Worm (Caenorhabditis elegans) whole organism, L1 larva: ENCODE measurements around the gene T10C6.7.

Experiments used
- C04F5.9 ChIP-seq: sonication (generic microtip); optimal IDR thresholded peaks from 2 replicates; lab custom pipeline; 2016; ENCODE audit warnings: missing genetic modification characterization, missing compliant biosample characterization
- F16B12.6 ChIP-seq: fragments of 150-350 bp; optimal IDR thresholded peaks from 2 replicates; lab custom pipeline; 2014; ENCODE audit warnings: missing biosample characterization, missing genetic modification characterization
- aha-1 ChIP-seq: fragments of 150-350 bp; optimal IDR thresholded peaks from 2 replicates; lab custom pipeline; 2014; ENCODE audit warnings: missing biosample characterization, missing genetic modification characterization
- alr-1 ChIP-seq: fragments of 200-800 bp; sonication (Bioruptor generic); optimal IDR thresholded peaks from 2 replicates; lab custom pipeline; 2018; ENCODE audit warnings: borderline replicate concordance, mild to moderate bottlenecking, missing genetic modification characterization, missing compliant biosample characterization
- ama-1 ChIP-seq: fragments of 150-350 bp; optimal IDR thresholded peaks from 2 replicates; lab custom pipeline; 2014
- ceh-90 ChIP-seq: sonication (generic microtip); optimal IDR thresholded peaks from 2 replicates; lab custom pipeline; 2016; ENCODE audit warnings: missing genetic modification characterization, missing compliant biosample characterization
- dsc-1 ChIP-seq: sonication (generic microtip); optimal IDR thresholded peaks from 2 replicates; lab custom pipeline; 2016; ENCODE audit warnings: mild to moderate bottlenecking, missing genetic modification characterization, missing compliant biosample characterization
- efl-1 ChIP-seq, 4 experiments: fragments of 150-350 bp; optimal IDR thresholded peaks in 3 of 4; peaks in 1 of 4; 1 replicate in 1 of 4; 2 replicates in 3 of 4; lab custom pipeline; 2014; ENCODE audit warnings: missing biosample characterization in 2 of 4, missing genetic modification characterization in 2 of 4, missing genetic modification reagents in 2 of 4
- efl-3 ChIP-seq: fragments of 200-800 bp; sonication (Bioruptor generic); optimal IDR thresholded peaks from 2 replicates; lab custom pipeline; 2018; ENCODE audit warnings: mild to moderate bottlenecking, missing genetic modification characterization, missing compliant biosample characterization
- egl-13 ChIP-seq: sonication (generic microtip); optimal IDR thresholded peaks from 2 replicates; lab custom pipeline; 2016; ENCODE audit warnings: missing genotype, missing genetic modification reagents, missing genetic modification characterization, missing compliant biosample characterization
- egl-27 ChIP-seq, 2 experiments: fragments of 150-350 bp in 1 of 2; sonication (generic microtip); optimal IDR thresholded peaks; 3 replicates each; lab custom pipeline; 2017 to 2018; ENCODE audit warnings: missing biosample characterization in 2 of 2, missing genetic modification characterization in 2 of 2, missing genetic modification reagents in 2 of 2
- elt-3 ChIP-seq, 6 experiments: fragments of 150-350 bp in 1 of 6; sonication (generic microtip); optimal IDR thresholded peaks; 2 replicates each; lab custom pipeline; 2017 to 2018; ENCODE audit warnings: missing biosample characterization in 6 of 6, missing genetic modification characterization in 6 of 6, inconsistent platforms in 1 of 6
- fkh-4 ChIP-seq: sonication (generic microtip); optimal IDR thresholded peaks from 2 replicates; lab custom pipeline; 2016; ENCODE audit warnings: missing compliant biosample characterization, missing genetic modification characterization, borderline replicate concordance
- fkh-8 ChIP-seq: sonication (generic microtip); optimal IDR thresholded peaks from 2 replicates; lab custom pipeline; 2016; ENCODE audit warnings: mild to moderate bottlenecking, missing genetic modification characterization, missing compliant biosample characterization
- hpl-2 ChIP-seq: fragments of 150-350 bp; optimal IDR thresholded peaks from 2 replicates; lab custom pipeline; 2014; ENCODE audit warnings: missing biosample characterization, missing genetic modification reagents, missing genetic modification characterization
- jun-1 ChIP-seq: fragments of 150-350 bp; optimal IDR thresholded peaks from 2 replicates; lab custom pipeline; 2014; ENCODE audit warnings: missing biosample characterization, missing genetic modification reagents, missing genetic modification characterization
- lin-13 ChIP-seq: fragments of 150-350 bp; optimal IDR thresholded peaks from 2 replicates; lab custom pipeline; 2014; ENCODE audit warnings: missing biosample characterization, missing genetic modification reagents, missing genetic modification characterization
- lin-14 ChIP-seq: fragments of 200-800 bp; sonication (Bioruptor generic); optimal IDR thresholded peaks from 2 replicates; lab custom pipeline; 2018; ENCODE audit warnings: mild to moderate bottlenecking, missing genetic modification characterization, moderate library complexity, missing compliant biosample characterization
- lin-39 ChIP-seq: fragments of 150-350 bp; optimal IDR thresholded peaks from 2 replicates; lab custom pipeline; 2014; ENCODE audit warnings: missing biosample characterization, missing genetic modification reagents, missing genetic modification characterization
- mab-9 ChIP-seq: fragments of 200-800 bp; sonication (Bioruptor generic); IDR thresholded peaks from 2 replicates; pipeline ENCODE4 v1.3.6; 2022; ENCODE audit warnings: missing genetic modification reagents, missing genetic modification characterization, missing compliant biosample characterization
- nhr-12 ChIP-seq: sonication (generic microtip); optimal IDR thresholded peaks from 2 replicates; lab custom pipeline; 2017; ENCODE audit warnings: missing biosample characterization, missing genetic modification characterization
- nhr-19 ChIP-seq: fragments of 200-800 bp; sonication (Bioruptor generic); conservative IDR thresholded peaks from 2 replicates; pipeline ENCODE4 v1.3.6; 2022; ENCODE audit warnings: missing genetic modification characterization, missing compliant biosample characterization
- nhr-28 ChIP-seq: fragments of 150-350 bp; optimal IDR thresholded peaks from 2 replicates; lab custom pipeline; 2014; ENCODE audit warnings: missing biosample characterization, missing genetic modification characterization
- nhr-84 ChIP-seq: sonication (generic microtip); optimal IDR thresholded peaks from 2 replicates; lab custom pipeline; 2017; ENCODE audit warnings: missing biosample characterization, missing genetic modification characterization
- nhr-85 ChIP-seq: sonication (generic microtip); peaks from one replicate; lab custom pipeline; 2016; ENCODE audit warnings: missing genetic modification characterization, inconsistent platforms, missing compliant biosample characterization
- pax-3 ChIP-seq: fragments of 200-800 bp; sonication (Bioruptor generic); optimal IDR thresholded peaks from 2 replicates; lab custom pipeline; 2018; ENCODE audit warnings: mild to moderate bottlenecking, missing genetic modification characterization, moderate library complexity, missing compliant biosample characterization
- pqm-1 ChIP-seq: sonication (generic microtip); optimal IDR thresholded peaks from 3 replicates; lab custom pipeline; 2017; ENCODE audit warnings: missing biosample characterization, missing genetic modification characterization
- snpc-4 ChIP-seq: fragments of 150-350 bp; optimal IDR thresholded peaks from 2 replicates; lab custom pipeline; 2014; ENCODE audit warnings: missing biosample characterization, missing genetic modification characterization
- snu-23 ChIP-seq: sonication (generic microtip); optimal IDR thresholded peaks from 2 replicates; lab custom pipeline; 2016; ENCODE audit warnings: missing genetic modification characterization, missing compliant biosample characterization
- swsn-7 ChIP-seq: sonication (generic microtip); optimal IDR thresholded peaks from 2 replicates; lab custom pipeline; 2016; ENCODE audit warnings: missing genetic modification characterization, missing compliant biosample characterization
- tbx-2 ChIP-seq: sonication (generic microtip); optimal IDR thresholded peaks from 2 replicates; lab custom pipeline; 2016; ENCODE audit warnings: missing genetic modification characterization, missing compliant biosample characterization
- unc-130 ChIP-seq: fragments of 150-350 bp; optimal IDR thresholded peaks from 2 replicates; lab custom pipeline; 2017; ENCODE audit warnings: missing biosample characterization, missing genetic modification characterization, inconsistent platforms
- unc-86 ChIP-seq: sonication (generic microtip); optimal IDR thresholded peaks from 2 replicates; lab custom pipeline; 2016; ENCODE audit warnings: missing genetic modification characterization, missing compliant biosample characterization
- unc-98 ChIP-seq: fragments of 200-800 bp; sonication (Bioruptor generic); IDR thresholded peaks from 2 replicates; pipeline ENCODE4 v1.3.6; 2022; ENCODE audit warnings: missing genetic modification characterization, missing compliant biosample characterization
- vab-15 ChIP-seq: sonication (generic microtip); optimal IDR thresholded peaks from 2 replicates; lab custom pipeline; 2017; ENCODE audit warnings: missing genotype, mild to moderate bottlenecking, missing genetic modification characterization, missing compliant biosample characterization
- zag-1 ChIP-seq: fragments of 150-350 bp; optimal IDR thresholded peaks from 2 replicates; lab custom pipeline; 2014; ENCODE audit warnings: missing biosample characterization, missing genetic modification characterization
- zip-4 ChIP-seq: fragments of 200-800 bp; sonication (Bioruptor generic); optimal IDR thresholded peaks from 2 replicates; lab custom pipeline; 2018; ENCODE audit warnings: mild to moderate bottlenecking, missing genetic modification characterization, moderate library complexity, missing compliant biosample characterization
- ztf-11 ChIP-seq, 2 experiments: sonication (generic microtip); optimal IDR thresholded peaks; 2 replicates each; lab custom pipeline; 2016 to 2017; ENCODE audit warnings: missing genetic modification characterization in 2 of 2, missing biosample characterization in 1 of 2, missing compliant biosample characterization in 1 of 2
- ztf-4 ChIP-seq: fragments of 150-350 bp; optimal IDR thresholded peaks from 2 replicates; lab custom pipeline; 2014; ENCODE audit warnings: missing biosample characterization, missing genetic modification characterization

Gene T10C6.7

DNA sequence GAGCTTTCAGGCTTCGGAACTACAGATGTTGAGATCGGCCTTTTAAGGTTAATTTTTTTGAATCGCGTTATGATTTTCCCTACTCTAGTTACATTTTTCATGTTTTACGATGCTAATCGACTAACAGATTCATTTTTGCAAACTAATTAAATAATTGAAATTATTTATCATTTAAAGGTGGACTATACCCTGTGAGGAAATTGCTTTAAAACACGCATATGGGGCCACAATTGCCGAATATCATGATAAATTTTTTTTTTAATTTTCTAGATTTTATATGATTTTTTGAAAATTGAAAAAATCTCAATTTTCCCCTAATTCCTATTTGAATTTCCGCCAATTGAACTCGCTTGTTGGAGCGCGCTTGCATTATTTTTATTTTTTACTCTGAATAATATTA, 30.5 kb upstream of the T10C6.7 start, which contains the start of gene fbxa-100:
Gene fbxa-100 (minus strand): TSS at position 101 of the 400 bp plus-strand sequence.
- TF ChIP-seq vab-15 (tag; lab: Kevin White, UChicago), result no peak
- TF ChIP-seq unc-86 (tag; lab: Kevin White, UChicago), result no peak
- TF ChIP-seq nhr-85, result no peak
- TF ChIP-seq dsc-1 (tag; lab: Kevin White, UChicago), result no peak
- no peak for TF ChIP-seq swsn-7
- TF ChIP-seq lin-13 (GFP tag; lab: Kevin White, UChicago), result no peak
- no peak for TF ChIP-seq aha-1

DNA sequence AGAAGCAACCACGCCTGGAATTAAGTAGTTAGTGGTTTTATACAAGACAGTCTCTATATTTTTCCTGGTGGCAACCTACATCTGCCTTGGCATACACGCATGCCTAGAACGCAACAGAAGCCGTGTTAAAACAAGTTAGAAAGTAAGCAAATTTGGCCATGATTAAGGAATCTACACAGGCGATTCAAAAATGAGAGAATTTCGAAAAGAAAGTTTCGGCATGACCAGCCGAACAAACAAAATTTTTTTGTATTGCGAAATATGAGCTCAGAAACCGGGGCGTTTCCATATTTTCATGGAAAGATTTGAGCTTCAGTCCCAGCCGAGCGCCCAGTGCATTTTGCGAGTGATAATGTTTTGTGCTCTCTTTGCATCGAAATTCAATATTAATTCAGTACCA, 28.6 kb upstream of the T10C6.7 start, which contains the start of gene F14H3.15:
Gene F14H3.15 (minus strand): TSS at position 101 of the 400 bp plus-strand sequence.
- TF ChIP-seq snu-23 (GFP tag; lab: Kevin White, UChicago), result no peak
- TF ChIP-seq hpl-2 (GFP tag; lab: Kevin White, UChicago), result no peak
- TF ChIP-seq swsn-7, result no peak
- no peak for TF ChIP-seq vab-15 (tag; lab: Kevin White, UChicago)
- no peak for TF ChIP-seq snpc-4 (tag; lab: Kevin White, UChicago)
- TF ChIP-seq F16B12.6, result no peak
- TF ChIP-seq zag-1, result no peak
- no peak for TF ChIP-seq fkh-8 (tag; lab: Kevin White, UChicago)
- TF ChIP-seq pqm-1 (tag; lab: Kevin White, UChicago), result no peak
- TF ChIP-seq C04F5.9 (tag; lab: Kevin White, UChicago), result no peak
- TF ChIP-seq nhr-28, result no peak
- TF ChIP-seq egl-13 (tag; lab: Kevin White, UChicago), result no peak
- no peak for TF ChIP-seq pax-3 (tag; lab: Kevin White, UChicago)

- TF ChIP-seq alr-1 (tag; lab: Kevin White, UChicago), result no peak
- TF ChIP-seq unc-98 (GFP tag; lab: Robert Waterston, UW), result no peak
- no peak for TF ChIP-seq C04F5.9 (tag; lab: Kevin White, UChicago)
- no peak for TF ChIP-seq ceh-90 (tag; lab: Kevin White, UChicago)
- TF ChIP-seq efl-3 (GFP tag; lab: Kevin White, UChicago), result no peak
- TF ChIP-seq mab-9, result no peak
- TF ChIP-seq unc-130 (tag; lab: Kevin White, UChicago), result no peak
- no peak for TF ChIP-seq egl-27 (tag; optimal IDR thresholded peaks at IDR 0.05; lab: Kevin White, UChicago)
- TF ChIP-seq pax-3 (tag; lab: Kevin White, UChicago), result no peak
- no peak for TF ChIP-seq tbx-2 (tag; lab: Kevin White, UChicago)
- TF ChIP-seq hpl-2 (GFP tag; lab: Kevin White, UChicago), result no peak
- TF ChIP-seq lin-13 (GFP tag; lab: Kevin White, UChicago), result no peak
Observed at ce11 chrV:16058872-16059271, 27.4 kb upstream of the T10C6.7 start, which contains the start of gene F14H3.6. F14H3.6 (minus strand) TSS chrV:16058893.

DNA sequence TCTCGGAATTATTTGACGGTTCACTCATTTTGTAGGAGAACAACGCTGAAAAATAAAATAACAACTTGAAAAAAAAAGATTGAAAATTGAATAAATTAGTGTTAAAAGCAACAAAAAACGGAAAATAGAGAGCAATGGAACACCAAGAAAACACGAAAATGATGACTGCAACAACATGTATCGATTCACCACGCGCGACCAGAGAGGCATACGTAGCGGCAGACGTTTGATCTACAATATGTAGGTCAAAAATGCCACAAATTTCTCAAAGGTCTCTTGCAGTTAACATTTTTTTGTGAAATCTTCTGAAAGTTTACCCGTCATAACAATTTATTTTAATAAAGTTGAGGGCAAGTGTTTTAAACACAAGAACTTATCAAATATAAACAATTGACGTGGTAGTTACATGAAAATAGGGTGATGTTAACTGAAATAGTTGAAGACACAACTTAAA, 25.5 kb upstream of the T10C6.7 start, which contains the start of gene F14H3.5:
Gene F14H3.5 (minus strand): TSS at position 51 of the 454 bp plus-strand sequence.
- TF ChIP-seq zip-4 (GFP tag; lab: Kevin White, UChicago), result no peak
- no peak for TF ChIP-seq aha-1
- no peak for TF ChIP-seq nhr-12
- no peak for TF ChIP-seq ama-1
- no peak for TF ChIP-seq ceh-90 (tag; lab: Kevin White, UChicago)
- TF ChIP-seq efl-1 (optimal IDR thresholded peaks at IDR 0.05; lab: Kevin White, UChicago), result no peak
- peak in 1 of 2 experiments; percentile 12 for TF ChIP-seq efl-1 (GFP tag; optimal IDR thresholded peaks at IDR 0.05 in 1 of 2; lab: Kevin White, UChicago)
- no peak for TF ChIP-seq alr-1 (tag; lab: Kevin White, UChicago)
- TF ChIP-seq, all 84 proteins: peak for 1

DNA sequence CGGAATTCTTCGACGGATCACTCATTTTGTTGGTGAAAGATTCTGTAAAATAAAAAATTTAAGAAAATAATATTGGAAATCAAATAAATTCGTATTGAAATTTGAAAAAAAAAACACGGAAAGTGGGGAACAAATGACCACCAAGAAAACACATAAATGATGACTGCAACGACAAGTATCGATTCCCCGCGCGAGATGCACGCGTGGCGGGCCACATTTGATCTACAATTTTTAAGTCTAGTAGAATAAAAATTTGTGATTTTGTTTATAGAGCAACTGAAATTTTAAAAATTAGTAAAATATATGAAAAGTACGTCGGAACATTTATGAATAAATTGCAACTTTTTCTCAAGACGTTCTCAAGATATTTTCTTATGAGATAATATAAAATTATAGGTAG, 23.5 kb upstream of the T10C6.7 start, which contains the start of gene F14H3.4:
Gene F14H3.4 (minus strand): TSS at position 42 of the 400 bp plus-strand sequence.
- TF ChIP-seq ztf-11 (tag; optimal IDR thresholded peaks at IDR 0.05; lab: Kevin White, UChicago), result no peak
- no peak for TF ChIP-seq fkh-4 (tag; lab: Kevin White, UChicago)
- TF ChIP-seq jun-1 (tag; lab: Kevin White, UChicago), result no peak
- no peak for TF ChIP-seq nhr-84
- no peak for TF ChIP-seq F16B12.6
- no peak for TF ChIP-seq lin-39 (tag; lab: Kevin White, UChicago)
- no peak for TF ChIP-seq vab-15 (tag; lab: Kevin White, UChicago)
- no peak for TF ChIP-seq lin-14 (GFP tag; lab: Kevin White, UChicago)
- no peak for TF ChIP-seq zag-1
- TF ChIP-seq efl-1 (optimal IDR thresholded peaks at IDR 0.05; lab: Kevin White, UChicago), result no peak
- no peak for TF ChIP-seq efl-1 (GFP tag; optimal IDR thresholded peaks at IDR 0.05 in 1 of 2; lab: Kevin White, UChicago)
- no peak for TF ChIP-seq aha-1
- TF ChIP-seq nhr-19 (GFP tag; lab: Robert Waterston, UW), result no peak
- TF ChIP-seq elt-3 (tag; optimal IDR thresholded peaks at IDR 0.05; lab: Kevin White, UChicago), result no peak
- no peak for TF ChIP-seq ztf-4 (tag; lab: Kevin White, UChicago)
- TF ChIP-seq dsc-1 (tag; lab: Kevin White, UChicago), result no peak
- no peak for TF ChIP-seq lin-13 (GFP tag; lab: Kevin White, UChicago)
- TF ChIP-seq, all 84 proteins: peak for 0
